Worm (Caenorhabditis elegans) whole organism, L1 larva: ENCODE data around the gene oac-46.
A peak's percentile ranks its signal among the peaks of the same experiment; 100 is the strongest.

Experiments
- C04F5.9 ChIP-seq: sonication (generic microtip); optimal IDR thresholded peaks from 2 replicates; lab custom pipeline; 2016; ENCODE audit warnings: missing genetic modification characterization, missing compliant biosample characterization
- C16A3.4 ChIP-seq: fragments of 150-350 bp; optimal IDR thresholded peaks from 2 replicates; lab custom pipeline; 2014; ENCODE audit warnings: missing biosample characterization, missing genetic modification characterization
- C34B4.2 ChIP-seq: sonication (generic microtip); optimal IDR thresholded peaks from 2 replicates; lab custom pipeline; 2017; ENCODE audit warnings: mild to moderate bottlenecking, missing genetic modification characterization, missing compliant biosample characterization
- F16B12.6 ChIP-seq: fragments of 150-350 bp; optimal IDR thresholded peaks from 2 replicates; lab custom pipeline; 2014; ENCODE audit warnings: missing biosample characterization, missing genetic modification characterization
- Y116A8C.19 ChIP-seq: sonication (generic microtip); optimal IDR thresholded peaks from 2 replicates; lab custom pipeline; 2016; ENCODE audit warnings: missing compliant biosample characterization, missing genetic modification characterization, borderline replicate concordance
- aha-1 ChIP-seq: fragments of 150-350 bp; optimal IDR thresholded peaks from 2 replicates; lab custom pipeline; 2014; ENCODE audit warnings: missing biosample characterization, missing genetic modification characterization
- alr-1 ChIP-seq: fragments of 200-800 bp; sonication (Bioruptor generic); optimal IDR thresholded peaks from 2 replicates; lab custom pipeline; 2018; ENCODE audit warnings: borderline replicate concordance, mild to moderate bottlenecking, missing genetic modification characterization, missing compliant biosample characterization
- ceh-63 ChIP-seq: fragments of 200-800 bp; sonication (Bioruptor generic); optimal IDR thresholded peaks from 2 replicates; lab custom pipeline; 2018; ENCODE audit warnings: mild to moderate bottlenecking, missing genetic modification characterization, missing compliant biosample characterization
- ceh-8 ChIP-seq: fragments of 200-800 bp; sonication (Bioruptor generic); optimal IDR thresholded peaks from 2 replicates; lab custom pipeline; 2018; ENCODE audit warnings: mild to moderate bottlenecking, missing genetic modification characterization, moderate library complexity, missing compliant biosample characterization
- ceh-82 ChIP-seq, 3 experiments: fragments of 150-350 bp in 1 of 3; sonication (generic microtip) in 2 of 3; optimal IDR thresholded peaks; 2 replicates each; lab custom pipeline; 2014 to 2017; ENCODE audit warnings: missing biosample characterization in 3 of 3, missing genetic modification characterization in 3 of 3
- efl-1 ChIP-seq, 4 experiments: fragments of 150-350 bp; optimal IDR thresholded peaks in 3 of 4; peaks in 1 of 4; 1 replicate in 1 of 4; 2 replicates in 3 of 4; lab custom pipeline; 2014; ENCODE audit warnings: missing biosample characterization in 2 of 4, missing genetic modification characterization in 2 of 4, missing genetic modification reagents in 2 of 4
- egl-27 ChIP-seq, 2 experiments: fragments of 150-350 bp in 1 of 2; sonication (generic microtip); optimal IDR thresholded peaks; 3 replicates each; lab custom pipeline; 2017 to 2018; ENCODE audit warnings: missing biosample characterization in 2 of 2, missing genetic modification characterization in 2 of 2, missing genetic modification reagents in 2 of 2
- elt-2 ChIP-seq: sonication (generic microtip); optimal IDR thresholded peaks from 2 replicates; lab custom pipeline; 2016; ENCODE audit warnings: missing genetic modification characterization, mild to moderate bottlenecking, inconsistent platforms, missing compliant biosample characterization, missing genetic modification reagents
- elt-3 ChIP-seq, 6 experiments: fragments of 150-350 bp in 1 of 6; sonication (generic microtip); optimal IDR thresholded peaks; 2 replicates each; lab custom pipeline; 2017 to 2018; ENCODE audit warnings: missing biosample characterization in 6 of 6, missing genetic modification characterization in 6 of 6, inconsistent platforms in 1 of 6
- fkh-4 ChIP-seq: sonication (generic microtip); optimal IDR thresholded peaks from 2 replicates; lab custom pipeline; 2016; ENCODE audit warnings: missing compliant biosample characterization, missing genetic modification characterization, borderline replicate concordance
- fkh-8 ChIP-seq: sonication (generic microtip); optimal IDR thresholded peaks from 2 replicates; lab custom pipeline; 2016; ENCODE audit warnings: mild to moderate bottlenecking, missing genetic modification characterization, missing compliant biosample characterization
- hlh-17 ChIP-seq: fragments of 200-800 bp; sonication (Bioruptor generic); optimal IDR thresholded peaks from 2 replicates; lab custom pipeline; 2018; ENCODE audit warnings: missing genetic modification characterization, mild to moderate bottlenecking, missing compliant biosample characterization, moderate library complexity, borderline replicate concordance
- hpl-2 ChIP-seq: fragments of 150-350 bp; optimal IDR thresholded peaks from 2 replicates; lab custom pipeline; 2014; ENCODE audit warnings: missing biosample characterization, missing genetic modification reagents, missing genetic modification characterization
- lin-14 ChIP-seq: fragments of 200-800 bp; sonication (Bioruptor generic); optimal IDR thresholded peaks from 2 replicates; lab custom pipeline; 2018; ENCODE audit warnings: mild to moderate bottlenecking, missing genetic modification characterization, moderate library complexity, missing compliant biosample characterization
- lin-39 ChIP-seq: fragments of 150-350 bp; optimal IDR thresholded peaks from 2 replicates; lab custom pipeline; 2014; ENCODE audit warnings: missing biosample characterization, missing genetic modification reagents, missing genetic modification characterization
- lir-3 ChIP-seq: sonication (generic microtip); optimal IDR thresholded peaks from 2 replicates; lab custom pipeline; 2016; ENCODE audit warnings: mild to moderate bottlenecking, missing genetic modification characterization, moderate library complexity, missing compliant biosample characterization; ENCODE audit not compliant: poor library complexity
- lsy-2 ChIP-seq, 2 experiments: fragments of 150-350 bp; optimal IDR thresholded peaks; 2 replicates each; lab custom pipeline; 2014; ENCODE audit warnings: missing biosample characterization in 2 of 2, missing genetic modification characterization in 2 of 2
- mab-9 ChIP-seq: fragments of 200-800 bp; sonication (Bioruptor generic); IDR thresholded peaks from 2 replicates; pipeline ENCODE4 v1.3.6; 2022; ENCODE audit warnings: missing genetic modification reagents, missing genetic modification characterization, missing compliant biosample characterization
- mef-2 ChIP-seq: fragments of 150-350 bp; optimal IDR thresholded peaks from 2 replicates; lab custom pipeline; 2014; ENCODE audit warnings: missing biosample characterization, missing genetic modification characterization
- mep-1 ChIP-seq: fragments of 150-350 bp; optimal IDR thresholded peaks from 2 replicates; lab custom pipeline; 2014; ENCODE audit warnings: missing biosample characterization, missing genetic modification characterization
- nhr-11 ChIP-seq: fragments of 150-350 bp; optimal IDR thresholded peaks from 2 replicates; lab custom pipeline; 2014; ENCODE audit warnings: missing biosample characterization, missing genetic modification characterization
- nhr-12 ChIP-seq: sonication (generic microtip); optimal IDR thresholded peaks from 2 replicates; lab custom pipeline; 2017; ENCODE audit warnings: missing biosample characterization, missing genetic modification characterization
- nhr-19 ChIP-seq: fragments of 200-800 bp; sonication (Bioruptor generic); conservative IDR thresholded peaks from 2 replicates; pipeline ENCODE4 v1.3.6; 2022; ENCODE audit warnings: missing genetic modification characterization, missing compliant biosample characterization
- nhr-20 ChIP-seq: sonication (generic microtip); optimal IDR thresholded peaks from 2 replicates; lab custom pipeline; 2016; ENCODE audit warnings: mild to moderate bottlenecking, missing genetic modification characterization, missing compliant biosample characterization
- nhr-237 ChIP-seq: fragments of 150-350 bp; optimal IDR thresholded peaks from 2 replicates; lab custom pipeline; 2014; ENCODE audit warnings: missing biosample characterization, missing genetic modification characterization
- nhr-47 ChIP-seq: sonication (generic microtip); optimal IDR thresholded peaks from 2 replicates; lab custom pipeline; 2016; ENCODE audit warnings: mild to moderate bottlenecking, missing genetic modification characterization, moderate library complexity, missing compliant biosample characterization
- nhr-71 ChIP-seq: sonication (generic microtip); optimal IDR thresholded peaks from 2 replicates; lab custom pipeline; 2016; ENCODE audit warnings: mild to moderate bottlenecking, missing genetic modification characterization, moderate library complexity, missing compliant biosample characterization
- nhr-84 ChIP-seq: sonication (generic microtip); optimal IDR thresholded peaks from 2 replicates; lab custom pipeline; 2017; ENCODE audit warnings: missing biosample characterization, missing genetic modification characterization
- nhr-85 ChIP-seq: sonication (generic microtip); peaks from one replicate; lab custom pipeline; 2016; ENCODE audit warnings: missing genetic modification characterization, inconsistent platforms, missing compliant biosample characterization
- nhr-90 ChIP-seq: sonication (generic microtip); optimal IDR thresholded peaks from 2 replicates; lab custom pipeline; 2016; ENCODE audit warnings: mild to moderate bottlenecking, missing genetic modification characterization, missing compliant biosample characterization; ENCODE audit not compliant: poor library complexity
- pag-3 ChIP-seq: sonication (generic microtip); optimal IDR thresholded peaks from 2 replicates; lab custom pipeline; 2017; ENCODE audit warnings: missing genetic modification characterization, mild to moderate bottlenecking, missing compliant biosample characterization, antibody characterized with exemption, borderline replicate concordance; ENCODE audit not compliant: insufficient read depth
- pax-3 ChIP-seq: fragments of 200-800 bp; sonication (Bioruptor generic); optimal IDR thresholded peaks from 2 replicates; lab custom pipeline; 2018; ENCODE audit warnings: mild to moderate bottlenecking, missing genetic modification characterization, moderate library complexity, missing compliant biosample characterization
- rnt-1 ChIP-seq: sonication (generic microtip); optimal IDR thresholded peaks from 2 replicates; lab custom pipeline; 2016; ENCODE audit warnings: mild to moderate bottlenecking, missing genetic modification characterization, moderate library complexity, missing compliant biosample characterization
- skn-1 ChIP-seq: fragments of 150-350 bp; optimal IDR thresholded peaks from 2 replicates; lab custom pipeline; 2014; ENCODE audit warnings: missing biosample characterization, missing genetic modification characterization
- snu-23 ChIP-seq: sonication (generic microtip); optimal IDR thresholded peaks from 2 replicates; lab custom pipeline; 2016; ENCODE audit warnings: missing genetic modification characterization, missing compliant biosample characterization
- swsn-7 ChIP-seq: sonication (generic microtip); optimal IDR thresholded peaks from 2 replicates; lab custom pipeline; 2016; ENCODE audit warnings: missing genetic modification characterization, missing compliant biosample characterization
- tbx-2 ChIP-seq: sonication (generic microtip); optimal IDR thresholded peaks from 2 replicates; lab custom pipeline; 2016; ENCODE audit warnings: missing genetic modification characterization, missing compliant biosample characterization
- tlp-1 ChIP-seq: fragments of 150-350 bp; optimal IDR thresholded peaks from 2 replicates; lab custom pipeline; 2014; ENCODE audit warnings: missing biosample characterization, missing genetic modification characterization
- unc-30 ChIP-seq: sonication (generic microtip); optimal IDR thresholded peaks from 2 replicates; lab custom pipeline; 2017; ENCODE audit warnings: missing biosample characterization, missing genetic modification characterization
- unc-62 ChIP-seq: fragments of 150-350 bp; optimal IDR thresholded peaks from 2 replicates; lab custom pipeline; 2014; ENCODE audit warnings: missing biosample characterization, missing genetic modification reagents, missing genetic modification characterization
- unc-86 ChIP-seq: sonication (generic microtip); optimal IDR thresholded peaks from 2 replicates; lab custom pipeline; 2016; ENCODE audit warnings: missing genetic modification characterization, missing compliant biosample characterization
- unc-98 ChIP-seq: fragments of 200-800 bp; sonication (Bioruptor generic); IDR thresholded peaks from 2 replicates; pipeline ENCODE4 v1.3.6; 2022; ENCODE audit warnings: missing genetic modification characterization, missing compliant biosample characterization
- zag-1 ChIP-seq: fragments of 150-350 bp; optimal IDR thresholded peaks from 2 replicates; lab custom pipeline; 2014; ENCODE audit warnings: missing biosample characterization, missing genetic modification characterization
- zip-4 ChIP-seq: fragments of 200-800 bp; sonication (Bioruptor generic); optimal IDR thresholded peaks from 2 replicates; lab custom pipeline; 2018; ENCODE audit warnings: mild to moderate bottlenecking, missing genetic modification characterization, moderate library complexity, missing compliant biosample characterization
- ztf-4 ChIP-seq: fragments of 150-350 bp; optimal IDR thresholded peaks from 2 replicates; lab custom pipeline; 2014; ENCODE audit warnings: missing biosample characterization, missing genetic modification characterization

oac-46 gene

DNA sequence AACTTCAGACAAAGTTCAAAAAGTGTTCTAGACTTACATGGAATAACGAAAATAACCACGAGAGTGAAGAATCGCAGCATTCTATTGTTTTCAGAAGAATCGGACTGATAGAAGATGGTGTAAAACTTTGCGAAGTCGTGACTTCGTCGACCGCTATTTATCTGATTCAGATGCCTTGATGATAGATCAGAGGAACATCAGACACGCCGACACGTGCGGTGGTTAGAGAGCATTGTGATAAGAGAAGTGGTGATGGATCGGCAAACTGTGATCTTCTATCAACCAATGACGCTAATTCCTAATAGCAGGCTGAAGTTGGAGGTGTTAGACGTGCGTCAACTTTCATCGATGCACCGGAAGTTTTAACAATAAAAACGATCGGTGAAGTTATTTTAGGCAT is 33.6 kb downstream of the oac-46 start (continued):
- TF ChIP-seq lin-14 (GFP tag; lab: Kevin White, UChicago) (peak; percentile 75), skn-1 (tag; lab: Kevin White, UChicago) (no peak), C34B4.2 (tag; lab: Kevin White, UChicago) (no peak), tlp-1 (tag; lab: Kevin White, UChicago) (no peak), nhr-84 (tag; lab: Kevin White, UChicago) (no peak), zip-4 (no peak), pag-3 (tag; lab: Kevin White, UChicago) (no peak), mef-2 (tag; lab: Kevin White, UChicago) (no peak), nhr-19 (GFP tag; lab: Robert Waterston, UW) (peak; percentile 72), nhr-47 (tag; lab: Kevin White, UChicago) (peak; percentile 30), elt-3 (tag; optimal IDR thresholded peaks at IDR 0.05; lab: Kevin White, UChicago) (peak in 5 of 6 experiments; percentile 57 to 95 (median 80)), ceh-82 (tag; optimal IDR thresholded peaks at IDR 0.05; lab: Kevin White, UChicago) (no peak), lsy-2 (tag; optimal IDR thresholded peaks at IDR 0.05; lab: Kevin White, UChicago) (peak in 1 of 2 experiments; percentile 29), nhr-71 (peak; percentile 75), unc-62 (no peak), nhr-90 (peak; percentile 69), ztf-4 (tag; lab: Kevin White, UChicago) (no peak), unc-98 (GFP tag; lab: Robert Waterston, UW) (no peak), Y116A8C.19 (tag; lab: Kevin White, UChicago) (no peak), hlh-17 (GFP tag; lab: Kevin White, UChicago) (no peak), swsn-7 (tag; lab: Kevin White, UChicago) (no peak), fkh-8 (no peak), nhr-20 (tag; lab: Kevin White, UChicago) (peak; percentile 71), nhr-237 (tag; lab: Kevin White, UChicago) (no peak), aha-1 (no peak), lin-39 (tag; lab: Kevin White, UChicago) (no peak), C04F5.9 (no peak), mep-1 (tag; lab: Kevin White, UChicago) (no peak), efl-1 (optimal IDR thresholded peaks at IDR 0.05; lab: Kevin White, UChicago) (no peak), efl-1 (GFP tag; optimal IDR thresholded peaks at IDR 0.05 in 1 of 2; lab: Kevin White, UChicago) (peak in 1 of 2 experiments; percentile 91), zag-1 (no peak), mab-9 (GFP tag; lab: Robert Waterston, UW) (no peak), ceh-63 (GFP tag; lab: Kevin White, UChicago) (no peak), elt-2 (tag; lab: Kevin White, UChicago) (no peak), rnt-1 (tag; lab: Kevin White, UChicago) (no peak)
- TF ChIP-seq, all 84 proteins: peak for 17

ce11 chrII:8817225-8817624 is 34.7 kb downstream of the oac-46 start:
- TF ChIP-seq F16B12.6 (no peak), tbx-2 (tag; lab: Kevin White, UChicago) (no peak), mab-9 (GFP tag; lab: Robert Waterston, UW) (0 out of 2 replicates have a peak, but pooled peaks have one; percentile 10), C34B4.2 (tag; lab: Kevin White, UChicago) (no peak), pax-3 (tag; lab: Kevin White, UChicago) (no peak), unc-30 (no peak), C16A3.4 (tag; lab: Kevin White, UChicago) (peak; percentile 28), lin-39 (tag; lab: Kevin White, UChicago) (no peak), nhr-12 (tag; lab: Kevin White, UChicago) (no peak), egl-27 (tag; optimal IDR thresholded peaks at IDR 0.05; lab: Kevin White, UChicago) (no peak), alr-1 (tag; lab: Kevin White, UChicago) (no peak), nhr-237 (tag; lab: Kevin White, UChicago) (no peak), ceh-82 (tag; optimal IDR thresholded peaks at IDR 0.05; lab: Kevin White, UChicago) (no peak), skn-1 (tag; lab: Kevin White, UChicago) (no peak), hlh-17 (GFP tag; lab: Kevin White, UChicago) (no peak), ceh-8 (no peak), snu-23 (GFP tag; lab: Kevin White, UChicago) (peak; percentile 63), hpl-2 (GFP tag; lab: Kevin White, UChicago) (peak; percentile 15), mep-1 (tag; lab: Kevin White, UChicago) (no peak), aha-1 (no peak), nhr-20 (tag; lab: Kevin White, UChicago) (peak; percentile 46), nhr-11 (tag; lab: Kevin White, UChicago) (no peak), nhr-85 (tag; lab: Kevin White, UChicago) (peak; percentile 74), lir-3 (tag; lab: Kevin White, UChicago) (peak; percentile 14), nhr-84 (tag; lab: Kevin White, UChicago) (no peak), fkh-4 (tag; lab: Kevin White, UChicago) (no peak), unc-86 (no peak)
